Worm (Caenorhabditis elegans) whole organism, L4/young adult: ENCODE data around the gene acbp-5.

Experiments used
- W03F9.2 ChIP-seq: fragments of 150-350 bp; optimal IDR thresholded peaks from 2 replicates; lab custom pipeline; 2014; ENCODE audit warnings: missing biosample characterization, missing genetic modification characterization
- him-1 ChIP-seq: sonication (generic microtip); optimal IDR thresholded peaks from 2 replicates; lab custom pipeline; 2016; ENCODE audit warnings: missing genotype, missing genetic modification reagents, missing genetic modification characterization, missing compliant biosample characterization

DNA sequence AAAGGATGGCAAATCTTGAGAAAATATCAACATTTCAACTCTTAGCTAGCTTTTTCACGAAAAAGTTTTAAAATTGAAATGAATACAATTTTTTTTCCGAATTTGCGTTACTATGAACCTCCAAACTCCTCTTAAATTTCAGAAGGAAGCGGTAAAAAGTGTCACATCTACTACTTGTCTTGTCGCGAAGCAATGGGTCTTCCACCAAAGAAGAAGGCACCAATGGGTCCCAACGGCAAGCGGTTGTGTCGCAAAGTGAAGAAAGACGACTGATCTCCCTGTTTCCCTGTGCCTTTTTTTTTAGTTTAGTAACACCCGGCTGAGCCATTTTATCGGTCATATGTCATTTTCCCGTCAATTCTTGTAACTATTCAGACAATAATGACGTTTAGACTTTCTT is 20.5 kb downstream of the acbp-5 start:
- TF ChIP-seq W03F9.2 (tag; lab: Kevin White, UChicago) (no peak), him-1 (tag; lab: Kevin White, UChicago) (no peak)
